Worm (Caenorhabditis elegans): ENCODE data around the gene pqn-71.

ce11 chrV:15443708-15444107, 21.8 kb upstream of the pqn-71 start, which contains the start of gene T26H5.10:
- TF ChIP-seq unc-62 (GFP tag; optimal IDR thresholded peaks at IDR 0.05) (no peak), sem-2 (GFP tag; optimal IDR thresholded peaks at IDR 0.05) (no peak), nhr-28 (tag; optimal IDR thresholded peaks at IDR 0.05) (no peak), ceh-83 (GFP tag; optimal IDR thresholded peaks at IDR 0.05) (no peak), blmp-1 (tag; optimal IDR thresholded peaks at IDR 0.05) (no peak), unc-39 (tag; optimal IDR thresholded peaks at IDR 0.05) (no peak), nhr-12 (tag; optimal IDR thresholded peaks at IDR 0.05) (no peak), ceh-39 (tag; optimal IDR thresholded peaks at IDR 0.05) (no peak)

Data from whole organism, mixed stage, embryonic.